Fruit fly (Drosophila melanogaster) whole organism, embryonic: ENCODE measurements around the gene Pp2C1.

Experiments
- CG12236 ChIP-seq: fragments of 200-800 bp; sonication (Bioruptor generic); optimal IDR thresholded peaks from 2 replicates; lab custom pipeline; 2016; ENCODE audit warnings: missing biosample characterization, missing genetic modification characterization
- CG13296 ChIP-seq: fragments of 200-800 bp; sonication (Bioruptor generic); optimal IDR thresholded peaks from 3 replicates; lab custom pipeline; 2018; ENCODE audit warnings: missing biosample characterization, mild to moderate bottlenecking, missing genetic modification characterization
- CG15269 ChIP-seq: fragments of 200-800 bp; sonication (Bioruptor generic); optimal IDR thresholded peaks from 2 replicates; lab custom pipeline; 2018; ENCODE audit warnings: missing biosample characterization, mild to moderate bottlenecking, missing genetic modification characterization, moderate library complexity
- CG1647 ChIP-seq: fragments of 200-800 bp; sonication (Bioruptor generic); optimal IDR thresholded peaks from 3 replicates; lab custom pipeline; 2016; ENCODE audit warnings: missing biosample characterization, missing genetic modification characterization
- CG18599 ChIP-seq: fragments of 200-800 bp; sonication (Bioruptor generic); optimal IDR thresholded peaks from 3 replicates; lab custom pipeline; 2017; ENCODE audit warnings: missing biosample characterization, missing genetic modification characterization, mild to moderate bottlenecking, moderate library complexity, missing genetic modification reagents
- CG2678 ChIP-seq: fragments of 200-800 bp; sonication (Bioruptor generic); optimal IDR thresholded peaks from 3 replicates; lab custom pipeline; 2019; ENCODE audit warnings: missing biosample characterization, mild to moderate bottlenecking, missing genetic modification characterization, moderate library complexity
- CG30431 ChIP-seq: fragments of 200-800 bp; sonication (Bioruptor generic); optimal IDR thresholded peaks from 2 replicates; lab custom pipeline; 2017; ENCODE audit warnings: missing biosample characterization, missing genetic modification characterization
- CG32532 ChIP-seq: fragments of 200-800 bp; sonication (Bioruptor generic); IDR thresholded peaks from 2 replicates; pipeline ENCODE4 v1.3.6; 2022; ENCODE audit warnings: missing biosample characterization, missing genetic modification characterization
- CG4820 ChIP-seq: fragments of 200-800 bp; sonication (Bioruptor generic); optimal IDR thresholded peaks from 3 replicates; lab custom pipeline; 2016; ENCODE audit warnings: missing biosample characterization, missing genetic modification characterization
- CG5245 ChIP-seq: fragments of 200-800 bp; sonication (Bioruptor generic); optimal IDR thresholded peaks from 3 replicates; lab custom pipeline; 2016; ENCODE audit warnings: missing biosample characterization, missing genetic modification characterization
- CG6254 ChIP-seq: fragments of 200-800 bp; sonication (Bioruptor generic); optimal IDR thresholded peaks from 3 replicates; lab custom pipeline; 2017; ENCODE audit warnings: mild to moderate bottlenecking, missing biosample characterization, missing genetic modification reagents, missing genetic modification characterization
- CG6765 ChIP-seq: fragments of 200-800 bp; sonication (Bioruptor generic); optimal IDR thresholded peaks from 3 replicates; lab custom pipeline; 2017; ENCODE audit warnings: missing biosample characterization, mild to moderate bottlenecking, missing genetic modification characterization
- CG6791 ChIP-seq: fragments of 200-800 bp; sonication (Bioruptor generic); IDR thresholded peaks from 3 replicates; pipeline ENCODE4 v1.3.6; 2022; ENCODE audit warnings: missing biosample characterization, missing genetic modification characterization; ENCODE audit not compliant: partially characterized antibody
- CG6854 ChIP-seq: fragments of 200-800 bp; sonication (Bioruptor generic); optimal IDR thresholded peaks from 3 replicates; lab custom pipeline; 2017; ENCODE audit warnings: missing biosample characterization, mild to moderate bottlenecking, missing genetic modification characterization
- CG8765 ChIP-seq: fragments of 200-800 bp; sonication (Bioruptor generic); IDR thresholded peaks from 2 replicates; pipeline ENCODE4 v1.3.6; 2022; ENCODE audit warnings: missing biosample characterization, missing genetic modification characterization
- CG9817 ChIP-seq: fragments of 200-800 bp; sonication (Bioruptor generic); optimal IDR thresholded peaks from 2 replicates; lab custom pipeline; 2018; ENCODE audit warnings: missing biosample characterization, mild to moderate bottlenecking, missing genetic modification characterization, moderate library complexity
- D ChIP-seq, 2 experiments: fragments of 200-800 bp in 1 of 2; fragments of >200 bp in 1 of 2; sonication (Bioruptor generic) in 1 of 2; optimal IDR thresholded peaks; 2 replicates in 1 of 2; 3 replicates in 1 of 2; lab custom pipeline; 2017; ENCODE audit warnings: mild to moderate bottlenecking in 1 of 2, missing biosample characterization in 1 of 2, missing genetic modification characterization in 1 of 2, missing genetic modification reagents in 1 of 2
- Dbx ChIP-seq: fragments of 200-800 bp; sonication (Bioruptor generic); IDR thresholded peaks from 3 replicates; pipeline ENCODE4 v1.3.6; 2022; ENCODE audit warnings: missing biosample characterization, missing genetic modification characterization
- Dll ChIP-seq: fragments of 200-800 bp; sonication (Bioruptor generic); IDR thresholded peaks from 4 replicates; pipeline ENCODE4 v1.3.6; 2022; ENCODE audit warnings: missing biosample characterization, missing genetic modification characterization; ENCODE audit not compliant: partially characterized antibody
- Doc2 ChIP-seq: fragments of 200-800 bp; sonication (Bioruptor generic); IDR thresholded peaks from 2 replicates; pipeline ENCODE4 v1.3.6; 2022; ENCODE audit warnings: missing biosample characterization, missing genetic modification characterization
- Dp ChIP-seq: fragments of 200-800 bp; sonication (Bioruptor generic); optimal IDR thresholded peaks from 2 replicates; lab custom pipeline; 2018; ENCODE audit warnings: missing biosample characterization, mild to moderate bottlenecking, missing genetic modification characterization, moderate library complexity
- E2f1 ChIP-seq: fragments of 200-800 bp; sonication (Bioruptor generic); IDR thresholded peaks from 2 replicates; pipeline ENCODE4 v1.3.6; 2022; ENCODE audit warnings: missing biosample characterization, missing genetic modification characterization
- Eip74EF ChIP-seq, 2 experiments: fragments of 200-800 bp in 1 of 2; fragments of >200 bp in 1 of 2; sonication (Bioruptor generic) in 1 of 2; optimal IDR thresholded peaks; 2 replicates each; lab custom pipeline; 2017 to 2019; ENCODE audit warnings: missing biosample characterization in 2 of 2, missing genetic modification characterization in 2 of 2, mild to moderate bottlenecking in 1 of 2, moderate library complexity in 1 of 2
- Ets97D ChIP-seq: fragments of 200-800 bp; sonication (Bioruptor generic); optimal IDR thresholded peaks from 3 replicates; lab custom pipeline; 2016; ENCODE audit warnings: missing biosample characterization, missing genetic modification characterization
- Gsc ChIP-seq: fragments of 200-800 bp; sonication (Bioruptor generic); IDR thresholded peaks from 2 replicates; pipeline ENCODE4 v1.3.6; 2022; ENCODE audit warnings: missing biosample characterization, missing genetic modification characterization
- Lpt ChIP-seq: fragments of >200 bp; optimal IDR thresholded peaks from 2 replicates; lab custom pipeline; 2018; ENCODE audit warnings: missing biosample characterization, missing genetic modification characterization
- Nf-YA ChIP-seq: fragments of 200-800 bp; sonication (Bioruptor generic); IDR thresholded peaks from 2 replicates; pipeline ENCODE4 v1.3.6; 2022; ENCODE audit warnings: missing biosample characterization, missing genetic modification characterization
- Nf-YB ChIP-seq: fragments of 200-800 bp; sonication (Bioruptor generic); optimal IDR thresholded peaks from 3 replicates; lab custom pipeline; 2019; ENCODE audit warnings: missing biosample characterization, mild to moderate bottlenecking, missing genetic modification characterization, moderate library complexity
- Poxn ChIP-seq: fragments of 200-800 bp; sonication (Bioruptor generic); IDR thresholded peaks from 2 replicates; pipeline ENCODE4 v1.3.6; 2022; ENCODE audit warnings: missing biosample characterization, missing genetic modification characterization
- Spps ChIP-seq: fragments of 200-800 bp; sonication (Bioruptor generic); optimal IDR thresholded peaks from 2 replicates; lab custom pipeline; 2018; ENCODE audit warnings: missing biosample characterization, mild to moderate bottlenecking, missing genetic modification characterization
- Trl ChIP-seq, 3 experiments: fragments of >200 bp in 2 of 3; fragments of 200-800 bp in 1 of 3; sonication (Bioruptor generic) in 1 of 3; optimal IDR thresholded peaks; 2 replicates in 1 of 3; 3 replicates in 2 of 3; lab custom pipeline; 2016 to 2017; ENCODE audit warnings: missing biosample characterization in 1 of 3, missing genetic modification characterization in 1 of 3
- ase ChIP-seq: fragments of 200-800 bp; sonication (Bioruptor generic); IDR thresholded peaks from 3 replicates; pipeline ENCODE4 v1.3.6; 2022; ENCODE audit warnings: missing biosample characterization, missing genetic modification characterization
- az2 ChIP-seq: fragments of 200-800 bp; sonication (Bioruptor generic); optimal IDR thresholded peaks from 3 replicates; lab custom pipeline; 2016; ENCODE audit warnings: missing biosample characterization, missing genetic modification characterization
- dati ChIP-seq: fragments of 200-800 bp; sonication (Bioruptor generic); IDR thresholded peaks from 2 replicates; pipeline ENCODE4 v1.3.6; 2022; ENCODE audit warnings: missing biosample characterization, missing genetic modification characterization
- emc ChIP-seq: fragments of 200-800 bp; sonication (Bioruptor generic); optimal IDR thresholded peaks from 2 replicates; lab custom pipeline; 2016; ENCODE audit warnings: missing biosample characterization, missing genetic modification characterization
- fd96Cb ChIP-seq: fragments of 200-800 bp; sonication (Bioruptor generic); optimal IDR thresholded peaks from 2 replicates; lab custom pipeline; 2018; ENCODE audit warnings: missing biosample characterization, mild to moderate bottlenecking, missing genetic modification characterization, moderate library complexity
- fru ChIP-seq: fragments of >200 bp; optimal IDR thresholded peaks from 2 replicates; lab custom pipeline; 2017
- ken ChIP-seq: fragments of 200-800 bp; sonication (Bioruptor generic); IDR thresholded peaks from 3 replicates; pipeline ENCODE4 v1.3.6; 2022; ENCODE audit warnings: missing biosample characterization, missing genetic modification characterization
- mld ChIP-seq: fragments of 200-800 bp; sonication (Bioruptor generic); IDR thresholded peaks from 3 replicates; pipeline ENCODE4 v1.3.6; 2022; ENCODE audit warnings: missing biosample characterization, missing genetic modification characterization; ENCODE audit not compliant: partially characterized antibody
- nmo ChIP-seq: fragments of 200-800 bp; sonication (Bioruptor generic); optimal IDR thresholded peaks from 2 replicates; lab custom pipeline; 2018; ENCODE audit warnings: missing biosample characterization, mild to moderate bottlenecking, missing genetic modification characterization, moderate library complexity
- p53 ChIP-seq: fragments of 200-800 bp; sonication (Bioruptor generic); optimal IDR thresholded peaks from 2 replicates; lab custom pipeline; 2016; ENCODE audit warnings: missing biosample characterization, missing genetic modification characterization
- pb ChIP-seq: fragments of 200-800 bp; sonication (Bioruptor generic); optimal IDR thresholded peaks from 3 replicates; lab custom pipeline; 2016; ENCODE audit warnings: missing biosample characterization, missing genetic modification characterization
- pum ChIP-seq: fragments of 200-800 bp; sonication (Bioruptor generic); optimal IDR thresholded peaks from 2 replicates; lab custom pipeline; 2016; ENCODE audit warnings: missing biosample characterization, missing genetic modification characterization
- ranshi ChIP-seq: fragments of 200-800 bp; sonication (Bioruptor generic); IDR thresholded peaks from 2 replicates; pipeline ENCODE4 v1.3.6; 2022; ENCODE audit warnings: missing biosample characterization, missing genetic modification characterization
- run ChIP-seq: fragments of 200-800 bp; sonication (Bioruptor generic); optimal IDR thresholded peaks from 3 replicates; lab custom pipeline; 2018; ENCODE audit warnings: missing biosample characterization, mild to moderate bottlenecking, missing genetic modification characterization
- sna ChIP-seq: fragments of 200-800 bp; sonication (Bioruptor generic); IDR thresholded peaks from 2 replicates; pipeline ENCODE4 v1.3.6; 2022; ENCODE audit warnings: missing biosample characterization, missing genetic modification characterization; ENCODE audit not compliant: partially characterized antibody
- trh ChIP-seq: fragments of 200-800 bp; sonication (Bioruptor generic); optimal IDR thresholded peaks from 2 replicates; lab custom pipeline; 2016; ENCODE audit warnings: missing biosample characterization, missing genetic modification characterization
- vnd ChIP-seq: fragments of 200-800 bp; sonication (Bioruptor generic); IDR thresholded peaks from 3 replicates; pipeline ENCODE4 v1.3.6; 2022; ENCODE audit warnings: missing biosample characterization, missing genetic modification characterization; ENCODE audit not compliant: partially characterized antibody
- zfh2 ChIP-seq: fragments of 200-800 bp; sonication (Bioruptor generic); optimal IDR thresholded peaks from 2 replicates; lab custom pipeline; 2016; ENCODE audit warnings: missing biosample characterization, missing genetic modification characterization

Pp2C1 gene

DNA sequence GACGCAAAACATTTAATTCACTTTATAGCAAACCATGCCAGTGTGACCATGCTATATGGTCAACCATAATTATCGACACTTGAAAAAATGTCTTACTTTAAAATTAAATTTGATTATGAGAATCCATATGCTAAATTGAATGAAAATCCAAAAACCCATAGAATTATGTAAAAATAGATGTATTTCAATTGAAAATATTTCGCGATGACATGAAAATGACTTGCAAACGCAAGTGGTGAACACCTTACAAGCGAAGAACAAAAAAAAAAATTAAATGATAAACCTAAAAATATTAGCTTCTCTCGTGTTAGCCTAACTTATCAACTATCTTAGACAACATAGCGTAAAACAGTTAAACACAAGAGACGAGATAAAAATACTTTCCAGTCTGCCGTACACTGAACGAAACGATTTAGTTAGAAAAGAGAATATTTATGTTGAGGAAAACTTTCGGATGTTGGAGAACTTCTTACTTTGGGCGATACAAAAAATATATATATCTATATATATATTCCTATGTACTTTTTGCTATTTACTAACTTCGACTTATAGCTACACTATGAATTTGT, 6.8 kb downstream of the Pp2C1 start (continued):
- TF ChIP-seq p53 (no peak), Gsc (no peak), Eip74EF (GFP tag; optimal IDR thresholded peaks at IDR 0.05; lab: Kevin White, UChicago) (no peak), mld (GFP tag; lab: Robert Waterston, UW) (no peak), CG5245 (peak; percentile 13), CG30431 (peak; percentile 2), Dbx (GFP tag; lab: Robert Waterston, UW) (peak; percentile 23; the same call in 1 of the 3 replicates), ranshi (GFP tag; lab: Robert Waterston, UW) (peak; percentile 66; the same call in 1 of the 2 replicates), CG4820 (GFP tag; lab: Kevin White, UChicago) (peak; percentile 33), Nf-YA (GFP tag; lab: Robert Waterston, UW) (no peak), zfh2 (GFP tag; lab: Kevin White, UChicago) (peak; percentile 34), fru (lab: Kevin White, UChicago) (no peak), emc (GFP tag; lab: Kevin White, UChicago) (no peak), Lpt (GFP tag; lab: Kevin White, UChicago) (no peak), ase (GFP tag; lab: Robert Waterston, UW) (no peak), CG12236 (GFP tag; lab: Kevin White, UChicago) (peak; percentile 29), Trl (optimal IDR thresholded peaks at IDR 0.05; lab: Kevin White, UChicago) (no peak), Trl (GFP tag; optimal IDR thresholded peaks at IDR 0.05; lab: Kevin White, UChicago) (peak; percentile 4), sna (no peak), Dp (no peak), CG15269 (peak; percentile 63), ken (GFP tag; lab: Robert Waterston, UW) (no peak; the same call in 2 of the 3 replicates), run (tag; lab: Kevin White, UChicago) (peak; percentile 8), Doc2 (GFP tag; lab: Robert Waterston, UW) (no peak), CG2678 (tag; lab: Kevin White, UChicago) (peak; percentile 70), Nf-YB (GFP tag; lab: Kevin White, UChicago) (no peak), CG8765 (GFP tag; lab: Robert Waterston, UW) (no peak), CG1647 (GFP tag; lab: Kevin White, UChicago) (peak; percentile 21), fd96Cb (peak; percentile 60), CG13296 (no peak), pum (GFP tag; lab: Kevin White, UChicago) (peak; percentile 14), D (optimal IDR thresholded peaks at IDR 0.05; lab: Kevin White, UChicago) (no peak), D (GFP tag; optimal IDR thresholded peaks at IDR 0.05; lab: Kevin White, UChicago) (peak; percentile 45), pb (no peak), dati (GFP tag; lab: Robert Waterston, UW) (no peak), E2f1 (GFP tag; lab: Robert Waterston, UW) (peak; percentile 38; the same call in 1 of the 2 replicates), vnd (GFP tag; lab: Robert Waterston, UW) (no peak), CG18599 (GFP tag; lab: Kevin White, UChicago) (peak; percentile 53), CG6854 (no peak), CG6791 (GFP tag; lab: Robert Waterston, UW) (no peak), CG6254 (peak; percentile 39), CG6765 (GFP tag; lab: Kevin White, UChicago) (no peak), trh (GFP tag; lab: Kevin White, UChicago) (peak; percentile 24), Poxn (no peak), Spps (tag; lab: Kevin White, UChicago) (no peak), nmo (GFP tag; lab: Kevin White, UChicago) (peak; percentile 58), Dll (GFP tag; lab: Robert Waterston, UW) (no peak), Ets97D (peak; percentile 54), CG32532 (GFP tag; lab: Robert Waterston, UW) (peak; percentile 72), az2 (GFP tag; lab: Kevin White, UChicago) (peak; percentile 40), CG9817 (peak; percentile 26)
